Worm (Caenorhabditis elegans) whole organism, L4 larva: ENCODE results near the gene F45D3.4.

Source experiments
- D1046.2 ChIP-seq: fragments of 200-800 bp; sonication (Bioruptor generic); IDR thresholded peaks from 2 replicates; pipeline ENCODE4 v1.3.6; 2022; ENCODE audit warnings: missing genetic modification characterization, missing compliant biosample characterization
- F44E2.7 ChIP-seq: fragments of 200-800 bp; sonication (Bioruptor generic); IDR thresholded peaks from 2 replicates; pipeline ENCODE4 v2.1.2; 2022; ENCODE audit warnings: missing genetic modification characterization, missing compliant biosample characterization
- Y75B8A.6 ChIP-seq: fragments of 200-800 bp; sonication (Bioruptor generic); IDR thresholded peaks from 2 replicates; pipeline ENCODE4 v1.3.6; 2022; ENCODE audit warnings: missing genetic modification reagents, missing genetic modification characterization, missing compliant biosample characterization
- aly-2 ChIP-seq: sonication (generic microtip); optimal IDR thresholded peaks from 2 replicates; lab custom pipeline; 2018; ENCODE audit warnings: missing biosample characterization, missing genetic modification characterization
- arid-1 ChIP-seq: fragments of 200-800 bp; sonication (Bioruptor generic); conservative IDR thresholded peaks from 2 replicates; pipeline ENCODE4 v1.3.6; 2022; ENCODE audit warnings: missing genetic modification reagents, missing genetic modification characterization, missing compliant biosample characterization
- attf-4 ChIP-seq: sonication (generic microtip); optimal IDR thresholded peaks from 3 replicates; lab custom pipeline; 2017; ENCODE audit warnings: missing biosample characterization, missing genetic modification characterization
- ceh-44 ChIP-seq: fragments of 200-800 bp; sonication (Bioruptor generic); IDR thresholded peaks from 2 replicates; pipeline ENCODE4 v1.3.6; 2022; ENCODE audit warnings: missing genetic modification reagents, missing genetic modification characterization, missing compliant biosample characterization
- cey-2 ChIP-seq: sonication (generic microtip); optimal IDR thresholded peaks from 3 replicates; lab custom pipeline; 2017; ENCODE audit warnings: missing genetic modification characterization, mild to moderate bottlenecking, missing compliant biosample characterization, antibody characterized with exemption, borderline replicate concordance; ENCODE audit not compliant: insufficient read depth
- daf-16 ChIP-seq, 3 experiments: sonication (generic microtip); optimal IDR thresholded peaks; 2 replicates each; lab custom pipeline; 2016 to 2017; ENCODE audit warnings: missing genetic modification characterization in 3 of 3, missing genetic modification reagents in 3 of 3, mild to moderate bottlenecking in 2 of 3, missing compliant biosample characterization in 2 of 3, missing biosample characterization in 1 of 3, moderate library complexity in 1 of 3
- duxl-1 ChIP-seq: sonication (generic microtip); optimal IDR thresholded peaks from 2 replicates; lab custom pipeline; 2016; ENCODE audit warnings: mild to moderate bottlenecking, missing genetic modification characterization, moderate library complexity, missing compliant biosample characterization; ENCODE audit not compliant: poor library complexity
- egl-43 ChIP-seq: fragments of 200-800 bp; sonication (Bioruptor generic); IDR thresholded peaks from 2 replicates; pipeline ENCODE4 v1.3.6; 2022; ENCODE audit warnings: missing genetic modification reagents, missing genetic modification characterization, missing compliant biosample characterization
- gei-8 ChIP-seq: fragments of 200-800 bp; sonication (Bioruptor generic); optimal IDR thresholded peaks from 2 replicates; lab custom pipeline; 2018; ENCODE audit warnings: mild to moderate bottlenecking, missing genetic modification characterization, missing compliant biosample characterization
- hif-1 ChIP-seq, 2 experiments: sonication (generic microtip); optimal IDR thresholded peaks; 2 replicates each; lab custom pipeline; 2016 to 2017; ENCODE audit warnings: missing compliant biosample characterization in 2 of 2, missing genetic modification characterization in 2 of 2, missing genetic modification reagents in 2 of 2, missing genotype in 2 of 2, mild to moderate bottlenecking in 1 of 2
- hlh-11 ChIP-seq: fragments of 200-800 bp; sonication (Bioruptor generic); optimal IDR thresholded peaks from 2 replicates; lab custom pipeline; 2018; ENCODE audit warnings: mild to moderate bottlenecking, missing genetic modification characterization, missing compliant biosample characterization
- hlh-30 ChIP-seq: sonication (generic microtip); optimal IDR thresholded peaks from 2 replicates; lab custom pipeline; 2017; ENCODE audit warnings: antibody characterized with exemption, mild to moderate bottlenecking, missing genetic modification characterization, missing compliant biosample characterization; ENCODE audit not compliant: insufficient read depth
- hmg-1.1 ChIP-seq: fragments of 200-800 bp; sonication (Bioruptor generic); IDR thresholded peaks from 2 replicates; pipeline ENCODE4 v1.3.6; 2022; ENCODE audit warnings: missing genetic modification reagents, missing genetic modification characterization, missing compliant biosample characterization
- lin-1 ChIP-seq: fragments of 200-800 bp; sonication (Bioruptor generic); IDR thresholded peaks from 2 replicates; pipeline ENCODE4 v1.3.6; 2022; ENCODE audit warnings: missing genetic modification reagents, missing genetic modification characterization, missing compliant biosample characterization
- lir-3 ChIP-seq: sonication (generic microtip); optimal IDR thresholded peaks from 2 replicates; lab custom pipeline; 2016; ENCODE audit warnings: mild to moderate bottlenecking, missing genetic modification characterization, missing compliant biosample characterization
- lsy-2 ChIP-seq, 2 experiments: fragments of 150-350 bp in 1 of 2; sonication (generic microtip) in 1 of 2; optimal IDR thresholded peaks; 2 replicates each; lab custom pipeline; 2014 to 2017; ENCODE audit warnings: missing biosample characterization in 2 of 2, missing genetic modification characterization in 2 of 2
- madf-5 ChIP-seq, 2 experiments: fragments of 200-800 bp; sonication (Bioruptor generic); IDR thresholded peaks; 2 replicates each; pipeline ENCODE4 v1.3.6; 2022; ENCODE audit warnings: missing compliant biosample characterization in 2 of 2, missing genetic modification characterization in 2 of 2
- mes-2 ChIP-seq: sonication (generic microtip); optimal IDR thresholded peaks from 2 replicates; lab custom pipeline; 2016; ENCODE audit warnings: missing genotype, mild to moderate bottlenecking, missing genetic modification characterization, missing compliant biosample characterization; ENCODE audit not compliant: poor library complexity, severe bottlenecking
- mxl-2 ChIP-seq: fragments of 200-800 bp; sonication (Bioruptor generic); conservative IDR thresholded peaks from 2 replicates; pipeline ENCODE4 v1.3.6; 2022; ENCODE audit warnings: missing genetic modification reagents, missing genetic modification characterization, missing compliant biosample characterization
- nhr-10 ChIP-seq: fragments of 150-350 bp; optimal IDR thresholded peaks from 2 replicates; lab custom pipeline; 2014; ENCODE audit warnings: missing biosample characterization, missing genetic modification characterization
- nhr-11 ChIP-seq: fragments of 150-350 bp; optimal IDR thresholded peaks from 2 replicates; lab custom pipeline; 2014; ENCODE audit warnings: missing biosample characterization, missing genetic modification characterization
- nhr-111 ChIP-seq: fragments of 200-800 bp; sonication (Bioruptor generic); optimal IDR thresholded peaks from 2 replicates; lab custom pipeline; 2018; ENCODE audit warnings: mild to moderate bottlenecking, missing genetic modification characterization, missing compliant biosample characterization
- pha-4 ChIP-seq, 2 experiments: fragments of 150-350 bp in 1 of 2; fragments of 200-800 bp in 1 of 2; sonication (Bioruptor generic) in 1 of 2; IDR thresholded peaks in 1 of 2; optimal IDR thresholded peaks in 1 of 2; 2 replicates each; pipeline versions ENCODE4 v1.3.6 to Lab custom; 2014 to 2022; ENCODE audit warnings: missing genetic modification characterization in 2 of 2, missing genetic modification reagents in 2 of 2, missing biosample characterization in 1 of 2, missing compliant biosample characterization in 1 of 2
- php-3 ChIP-seq: fragments of 200-800 bp; sonication (Bioruptor generic); IDR thresholded peaks from 2 replicates; pipeline ENCODE4 v1.3.6; 2022; ENCODE audit warnings: missing genetic modification reagents, missing genetic modification characterization, missing compliant biosample characterization
- saeg-2 ChIP-seq: fragments of 200-800 bp; sonication (Bioruptor generic); IDR thresholded peaks from 2 replicates; pipeline ENCODE4 v1.3.6; 2022; ENCODE audit warnings: missing genetic modification reagents, missing genetic modification characterization, missing compliant biosample characterization
- set-16 ChIP-seq: fragments of 200-800 bp; sonication (Bioruptor generic); IDR thresholded peaks from 2 replicates; pipeline ENCODE4 v1.3.6; 2022; ENCODE audit warnings: missing genetic modification reagents, missing genetic modification characterization, missing compliant biosample characterization
- spr-1 ChIP-seq: sonication (generic microtip); optimal IDR thresholded peaks from 2 replicates; lab custom pipeline; 2016; ENCODE audit warnings: mild to moderate bottlenecking, missing genetic modification characterization, missing compliant biosample characterization
- unc-130 ChIP-seq: sonication (generic microtip); optimal IDR thresholded peaks from 2 replicates; lab custom pipeline; 2016; ENCODE audit warnings: missing genetic modification reagents, missing genetic modification characterization, missing compliant biosample characterization
- unc-39 ChIP-seq: sonication (generic microtip); optimal IDR thresholded peaks from 2 replicates; lab custom pipeline; 2017; ENCODE audit warnings: missing biosample characterization, missing genetic modification characterization
- unc-62 ChIP-seq, 3 experiments: fragments of 150-350 bp in 1 of 3; sonication (generic microtip); optimal IDR thresholded peaks in 2 of 3; peaks in 1 of 3; 1 replicate in 1 of 3; 2 replicates in 2 of 3; lab custom pipeline; 2014 to 2017; ENCODE audit warnings: missing biosample characterization in 3 of 3, missing genetic modification characterization in 3 of 3, missing genetic modification reagents in 3 of 3, missing genotype in 1 of 3
- vab-7 ChIP-seq: fragments of 200-800 bp; sonication (Bioruptor generic); IDR thresholded peaks from 2 replicates; pipeline ENCODE4 v1.3.6; 2022; ENCODE audit warnings: missing genetic modification reagents, missing genetic modification characterization, missing compliant biosample characterization

The F45D3.4 gene

ce11 chrV:12528919-12529318 lies 24.1 kb downstream of the F45D3.4 start (continued):
- TF ChIP-seq egl-43 (GFP tag; lab: Robert Waterston, UW) = no peak
- TF ChIP-seq unc-39 (tag; lab: Kevin White, UChicago) = no peak
- peak; percentile 80 for TF ChIP-seq hlh-30
- no peak for TF ChIP-seq madf-5 (GFP tag; IDR thresholded peaks at IDR 0.05; lab: Robert Waterston, UW)
- no peak for TF ChIP-seq unc-130 (GFP tag; lab: Kevin White, UChicago)
- TF ChIP-seq php-3 (GFP tag; lab: Robert Waterston, UW) = no peak
- no peak for TF ChIP-seq nhr-10 (tag; lab: Kevin White, UChicago)

- no peak for TF ChIP-seq attf-4
- TF ChIP-seq lin-1 = no peak
- no peak for TF ChIP-seq ceh-44
- TF ChIP-seq cey-2 (tag; lab: Kevin White, UChicago) = no peak
- TF ChIP-seq set-16 (GFP tag; lab: Robert Waterston, UW) = no peak
- no peak for TF ChIP-seq F44E2.7 (GFP tag; lab: Robert Waterston, UW)
- no peak for TF ChIP-seq D1046.2
- TF ChIP-seq vab-7 (GFP tag; lab: Robert Waterston, UW) = no peak
- TF ChIP-seq pha-4 (GFP tag; IDR thresholded peaks at IDR 0.05; lab: Robert Waterston, UW) = no peak
- TF ChIP-seq pha-4 (tag; optimal IDR thresholded peaks at IDR 0.05; lab: Kevin White, UChicago) = no peak
- no peak for TF ChIP-seq duxl-1 (tag; lab: Kevin White, UChicago)
- no peak for TF ChIP-seq hif-1 (tag; optimal IDR thresholded peaks at IDR 0.05; lab: Kevin White, UChicago)
- TF ChIP-seq Y75B8A.6 (GFP tag; lab: Robert Waterston, UW) = no peak
- no peak for TF ChIP-seq aly-2
- TF ChIP-seq mes-2 (tag; lab: Kevin White, UChicago) = no peak
- TF ChIP-seq mxl-2 (GFP tag; lab: Robert Waterston, UW) = no peak
- TF ChIP-seq spr-1 (tag; lab: Kevin White, UChicago) = no peak
- TF ChIP-seq lsy-2 (tag; optimal IDR thresholded peaks at IDR 0.05; lab: Kevin White, UChicago) = no peak
- TF ChIP-seq, all 104 proteins: peak for 0
Observed at ce11 chrV:12526758-12527157, 26.2 kb downstream of the F45D3.4 start, which contains the start of gene F45D3.1. F45D3.1 (plus strand) TSS chrV:12527058.

- TF ChIP-seq vab-7 (GFP tag; lab: Robert Waterston, UW) = no peak
Observed at ce11 chrV:12526124-12526523, 26.9 kb downstream of the F45D3.4 start.

ce11 chrV:12525526-12525925 lies 27.5 kb downstream of the F45D3.4 start, which contains the start of gene dyf-4:
dyf-4 (minus strand) TSS chrV:12525738.
- no peak for TF ChIP-seq nhr-111

ce11 chrV:12523356-12523755 lies 29.6 kb downstream of the F45D3.4 start:
- TF ChIP-seq gei-8 (GFP tag; lab: Kevin White, UChicago) (no peak), hlh-11 (tag; lab: Kevin White, UChicago) (peak; percentile 5), unc-62 (GFP tag; optimal IDR thresholded peaks at IDR 0.05 in 1 of 2; lab: Kevin White, UChicago) (peak in 1 of 2 experiments; percentile 82), unc-62 (tag; optimal IDR thresholded peaks at IDR 0.05; lab: Kevin White, UChicago) (no peak), daf-16 (GFP tag; optimal IDR thresholded peaks at IDR 0.05; lab: Kevin White, UChicago) (peak in 1 of 2 experiments; percentile 89), daf-16 (tag; optimal IDR thresholded peaks at IDR 0.05; lab: Kevin White, UChicago) (no peak)

- TF ChIP-seq hlh-30 (peak; percentile 21), hmg-1.1 (0 out of 2 replicates have a peak, but pooled peaks have one; percentile 28), hlh-11 (tag; lab: Kevin White, UChicago) (peak; percentile 67), madf-5 (GFP tag; IDR thresholded peaks at IDR 0.05; lab: Robert Waterston, UW) (no peak), saeg-2 (GFP tag; lab: Robert Waterston, UW) (no peak), unc-130 (GFP tag; lab: Kevin White, UChicago) (no peak), daf-16 (GFP tag; optimal IDR thresholded peaks at IDR 0.05; lab: Kevin White, UChicago) (peak in 1 of 2 experiments; percentile 93), daf-16 (tag; optimal IDR thresholded peaks at IDR 0.05; lab: Kevin White, UChicago) (no peak), nhr-11 (tag; lab: Kevin White, UChicago) (peak; percentile 82), lir-3 (no peak), arid-1 (GFP tag; lab: Robert Waterston, UW) (no peak), hif-1 (tag; optimal IDR thresholded peaks at IDR 0.05; lab: Kevin White, UChicago) (peak in 1 of 2 experiments; percentile 0)
Observed at ce11 chrV:12518770-12519169, 34.2 kb downstream of the F45D3.4 start.
